Worm (Caenorhabditis elegans) whole organism, L4/young adult: ENCODE measurements around the gene test-1.

Experiments used
- W03F9.2 ChIP-seq: fragments of 150-350 bp; optimal IDR thresholded peaks from 2 replicates; lab custom pipeline; 2014; ENCODE audit warnings: missing biosample characterization, missing genetic modification characterization
- dao-5 ChIP-seq: sonication (generic microtip); optimal IDR thresholded peaks from 2 replicates; lab custom pipeline; 2016; ENCODE audit warnings: missing genotype, missing genetic modification characterization, moderate library complexity, missing compliant biosample characterization
- him-1 ChIP-seq: sonication (generic microtip); optimal IDR thresholded peaks from 2 replicates; lab custom pipeline; 2016; ENCODE audit warnings: missing genotype, missing genetic modification reagents, missing genetic modification characterization, missing compliant biosample characterization

Gene test-1

ce11 chrIV:2136607-2137006, at the start of gene test-1:
test-1 (plus strand) TSS chrIV:2136951.
- TF ChIP-seq W03F9.2 (no peak), dao-5 (no peak), him-1 (tag; lab: Kevin White, UChicago) (no peak)

ce11 chrIV:2099771-2100170, 37.0 kb upstream of the test-1 start, which contains the start of gene C23H5.11:
C23H5.11 (minus strand) TSS chrIV:2099871.
- TF ChIP-seq dao-5 (no peak), him-1 (tag; lab: Kevin White, UChicago) (no peak), W03F9.2 (no peak)

- TF ChIP-seq dao-5: no peak
Measured at ce11 chrIV:2102793-2103192, 34.0 kb upstream of the test-1 start, which contains the start of gene C23H5.15. C23H5.15 (minus strand) TSS chrIV:2102893.

ce11 chrIV:2106708-2107107, 30.0 kb upstream of the test-1 start:
- TF ChIP-seq W03F9.2: no peak
- no peak for TF ChIP-seq dao-5
- TF ChIP-seq him-1 (tag; lab: Kevin White, UChicago): no peak

- no peak for TF ChIP-seq him-1 (tag; lab: Kevin White, UChicago)
- TF ChIP-seq W03F9.2: no peak
- TF ChIP-seq dao-5: no peak
Measured at ce11 chrIV:2111300-2111874, 25.4 kb upstream of the test-1 start, which contains the start of gene che-6. che-6 (minus strand) TSS chrIV:2111408.

- no peak for TF ChIP-seq him-1 (tag; lab: Kevin White, UChicago)
- no peak for TF ChIP-seq dao-5
- TF ChIP-seq W03F9.2: no peak
Measured at ce11 chrIV:2113362-2114056, 23.2 kb upstream of the test-1 start, which contains the start of gene C23H5.8. C23H5.8 (minus strand) TSS chrIV:2113412.

- no peak for TF ChIP-seq him-1 (tag; lab: Kevin White, UChicago)
- TF ChIP-seq W03F9.2: no peak
- no peak for TF ChIP-seq dao-5
Measured at ce11 chrIV:2114337-2114736, 22.4 kb upstream of the test-1 start, which contains the start of gene xbx-4. xbx-4 (plus strand) TSS chrIV:2114637.

ce11 chrIV:2117268-2117667, 19.5 kb upstream of the test-1 start:
- TF ChIP-seq dao-5 (no peak), him-1 (tag; lab: Kevin White, UChicago) (no peak), W03F9.2 (no peak)

- TF ChIP-seq dao-5: no peak
Measured at ce11 chrIV:2122488-2122887, 14.3 kb upstream of the test-1 start, which contains the start of gene glb-7. glb-7 (plus strand) TSS chrIV:2122788.

ce11 chrIV:2127375-2127774, 9.4 kb upstream of the test-1 start:
- TF ChIP-seq W03F9.2 (no peak), dao-5 (no peak), him-1 (tag; lab: Kevin White, UChicago) (no peak)

ce11 chrIV:2128761-2129160, 8.0 kb upstream of the test-1 start, which contains the start of gene grl-20:
grl-20 (minus strand) TSS chrIV:2128861.
- TF ChIP-seq W03F9.2 (no peak), him-1 (tag; lab: Kevin White, UChicago) (no peak), dao-5 (no peak)

ce11 chrIV:2130714-2131113, 6.0 kb upstream of the test-1 start, which contains the start of gene prmt-6:
prmt-6 (plus strand) TSS chrIV:2130965.
- TF ChIP-seq W03F9.2 (no peak), him-1 (tag; lab: Kevin White, UChicago) (no peak), dao-5 (no peak)

ce11 chrIV:2133431-2133940, 3.3 kb upstream of the test-1 start, which contains the start of gene C23H5.12:
C23H5.12 (plus strand) TSS chrIV:2133481.
- no peak for TF ChIP-seq dao-5
- no peak for TF ChIP-seq W03F9.2
- TF ChIP-seq him-1 (tag; lab: Kevin White, UChicago): no peak

ce11 chrIV:2137478-2137877, 727 bp downstream of the test-1 start:
- TF ChIP-seq W03F9.2 (no peak), dao-5 (no peak), him-1 (tag; lab: Kevin White, UChicago) (no peak)

- TF ChIP-seq W03F9.2: no peak
- no peak for TF ChIP-seq dao-5
- TF ChIP-seq him-1 (tag; lab: Kevin White, UChicago): no peak
Measured at ce11 chrIV:2140543-2140942, 3.8 kb downstream of the test-1 start, which contains the start of gene C54E4.12. C54E4.12 (minus strand) TSS chrIV:2140643.
